Worm (Caenorhabditis elegans) whole organism, L4/young adult: ENCODE measurements around the gene unc-52.

Experiments
- W03F9.2 ChIP-seq: fragments of 150-350 bp; optimal IDR thresholded peaks from 2 replicates; lab custom pipeline; 2014; ENCODE audit warnings: missing biosample characterization, missing genetic modification characterization
- dao-5 ChIP-seq: sonication (generic microtip); optimal IDR thresholded peaks from 2 replicates; lab custom pipeline; 2016; ENCODE audit warnings: missing genotype, missing genetic modification characterization, moderate library complexity, missing compliant biosample characterization

DNA sequence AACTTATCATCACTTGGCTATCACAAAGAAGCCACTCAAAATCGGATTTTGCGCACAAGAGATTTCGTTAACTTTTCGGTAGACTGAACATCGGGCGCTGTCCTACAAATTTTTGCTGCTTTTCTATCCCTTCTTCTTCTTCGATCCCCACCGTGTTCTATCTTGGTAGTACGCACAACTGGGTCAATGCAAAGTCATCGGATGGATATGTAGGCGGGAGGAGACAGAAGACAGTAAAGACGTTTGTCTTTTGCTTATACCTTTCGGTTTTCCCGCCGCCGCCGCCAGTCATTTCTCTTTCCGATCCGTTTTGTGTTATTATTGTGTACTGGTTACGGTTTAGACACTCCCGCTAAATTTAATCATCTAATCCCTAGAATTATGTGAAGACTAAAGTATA lies 15.8 kb upstream of the unc-52 start:
- TF ChIP-seq W03F9.2 (no peak), dao-5 (tag; lab: Kevin White, UChicago) (no peak)
